Fruit fly (Drosophila melanogaster): ENCODE measurements around the gene RabGGTb.

Gene RabGGTb

DNA sequence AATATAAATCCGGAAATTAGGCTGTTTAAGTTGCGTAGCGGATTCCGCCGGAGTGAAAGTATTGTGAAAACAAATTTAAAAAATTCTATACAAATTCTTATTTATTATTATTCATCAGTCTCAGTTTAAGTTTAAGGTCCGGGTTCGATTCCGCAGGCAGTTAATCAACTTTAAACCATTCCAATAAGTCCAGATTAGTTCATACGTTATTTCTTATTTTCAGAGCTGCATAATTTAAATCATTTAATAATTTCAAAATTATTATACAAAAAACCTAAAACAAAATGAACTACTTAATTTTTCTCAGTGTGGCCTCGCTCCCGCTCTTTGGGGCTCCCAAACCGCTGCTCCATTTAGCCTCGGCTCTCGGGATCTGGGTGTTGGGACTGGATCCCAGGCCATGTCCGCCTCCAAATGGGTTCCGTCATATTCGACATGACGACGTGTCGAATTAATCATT is 48.5 kb upstream of the RabGGTb start (continued):
- TF ChIP-seq Hr4 (GFP tag; optimal IDR thresholded peaks at IDR 0.05) (peak; percentile 93), CG9139 (GFP tag; optimal IDR thresholded peaks at IDR 0.05) (peak; percentile 87), Gug (GFP tag; IDR thresholded peaks at IDR 0.05) (peak; percentile 82), Hr39 (GFP tag; optimal IDR thresholded peaks at IDR 0.05) (peak; percentile 85), CG34406 (GFP tag; optimal IDR thresholded peaks at IDR 0.05) (peak; percentile 93), CG7368 (GFP tag; optimal IDR thresholded peaks at IDR 0.05) (peak; percentile 75), CG1621 (tag; optimal IDR thresholded peaks at IDR 0.05) (peak; percentile 53), Eip75B (GFP tag; optimal IDR thresholded peaks at IDR 0.05) (peak; percentile 91), fd85E (GFP tag; optimal IDR thresholded peaks at IDR 0.05) (peak; percentile 77), CG32006 (GFP tag; optimal IDR thresholded peaks at IDR 0.05) (peak; percentile 98), CG8319 (GFP tag; optimal IDR thresholded peaks at IDR 0.05) (peak; percentile 81), CG31627 (GFP tag; optimal IDR thresholded peaks at IDR 0.05) (peak; percentile 85), topi (GFP tag; optimal IDR thresholded peaks at IDR 0.05) (peak; percentile 91), CG6854 (GFP tag; optimal IDR thresholded peaks at IDR 0.05) (peak; percentile 84), net (GFP tag; optimal IDR thresholded peaks at IDR 0.05) (peak; percentile 94), eg (GFP tag; IDR thresholded peaks at IDR 0.05) (peak; percentile 81), Ets21C (GFP tag; optimal IDR thresholded peaks at IDR 0.05) (peak; percentile 71), Sox15 (GFP tag; optimal IDR thresholded peaks at IDR 0.05) (peak; percentile 88)

DNA sequence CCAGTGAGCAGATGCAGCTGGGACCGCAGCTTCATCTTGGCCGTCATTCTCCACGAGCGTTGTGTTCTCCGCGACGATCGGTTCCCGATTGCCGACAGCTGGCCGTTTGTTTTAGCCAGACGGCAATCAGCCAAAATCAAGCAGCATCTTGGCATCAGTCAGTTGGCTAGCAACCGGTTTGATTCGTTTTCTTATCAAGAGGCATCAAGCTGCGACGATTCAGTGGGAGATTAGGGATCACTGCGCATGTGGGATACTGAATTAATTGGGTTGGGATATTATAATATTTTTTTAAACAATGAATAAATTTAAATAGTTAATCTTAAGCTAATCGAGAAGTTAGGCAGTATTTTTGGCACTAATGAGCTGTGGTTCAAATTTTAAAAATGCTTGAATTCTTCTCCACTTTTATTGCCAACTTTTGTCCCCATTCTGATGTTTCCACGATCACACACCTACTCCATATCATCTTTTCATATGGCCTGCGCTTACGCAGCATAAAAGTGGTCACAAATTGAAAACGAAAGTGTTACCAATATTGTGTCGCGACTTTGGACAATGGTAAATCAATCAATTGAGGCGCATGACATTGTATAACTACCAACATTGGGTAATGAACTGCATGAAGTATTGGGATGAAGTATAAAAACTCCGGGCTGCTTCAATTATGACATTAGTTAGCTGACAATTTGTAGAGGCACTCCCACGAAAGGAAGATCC is 41.0 kb upstream of the RabGGTb start, which contains the start of the genes CG3119 and Cpr23B:
CG3119 (minus strand) TSS at position 92 of the 720 bp plus-strand sequence.
Cpr23B (plus strand) TSS at position 670 of the 720 bp plus-strand sequence.
- TF ChIP-seq dsx (GFP tag; optimal IDR thresholded peaks at IDR 0.05; ENCODE audit: poor library complexity, severe bottlenecking) (no peak), CG6808 (GFP tag; optimal IDR thresholded peaks at IDR 0.05) (no peak), net (GFP tag; optimal IDR thresholded peaks at IDR 0.05) (no peak), fd85E (GFP tag; optimal IDR thresholded peaks at IDR 0.05) (no peak)

DNA sequence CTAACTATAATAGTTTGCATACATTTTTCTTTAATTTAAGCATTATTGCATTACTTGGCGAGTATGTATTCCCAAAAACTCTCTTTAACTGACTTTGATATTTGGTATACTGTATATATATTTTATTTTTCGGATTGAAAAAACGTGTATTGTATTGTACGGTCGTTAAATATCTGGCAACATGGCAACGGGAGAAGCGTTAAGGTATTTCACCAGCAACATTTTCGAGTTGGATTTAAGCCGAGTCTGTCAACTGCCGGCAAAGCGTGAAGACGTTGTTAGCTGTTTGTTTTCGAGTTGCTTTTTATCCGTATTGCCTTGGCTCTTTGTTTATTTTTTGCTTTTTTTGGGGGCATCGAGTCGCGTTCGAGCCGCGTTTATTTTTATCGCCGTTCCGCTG is 39.1 kb upstream of the RabGGTb start, which contains the start of gene CG2975:
CG2975 (plus strand) TSS at position 275 of the 400 bp plus-strand sequence.
- TF ChIP-seq ss (GFP tag; optimal IDR thresholded peaks at IDR 0.05), result peak in 1 of 2 experiments; percentile 28
- no peak for TF ChIP-seq vri (GFP tag; optimal IDR thresholded peaks at IDR 0.05)
- no peak for TF ChIP-seq CG6854 (GFP tag; optimal IDR thresholded peaks at IDR 0.05)
- TF ChIP-seq esn (GFP tag; optimal IDR thresholded peaks at IDR 0.05), result no peak

DNA sequence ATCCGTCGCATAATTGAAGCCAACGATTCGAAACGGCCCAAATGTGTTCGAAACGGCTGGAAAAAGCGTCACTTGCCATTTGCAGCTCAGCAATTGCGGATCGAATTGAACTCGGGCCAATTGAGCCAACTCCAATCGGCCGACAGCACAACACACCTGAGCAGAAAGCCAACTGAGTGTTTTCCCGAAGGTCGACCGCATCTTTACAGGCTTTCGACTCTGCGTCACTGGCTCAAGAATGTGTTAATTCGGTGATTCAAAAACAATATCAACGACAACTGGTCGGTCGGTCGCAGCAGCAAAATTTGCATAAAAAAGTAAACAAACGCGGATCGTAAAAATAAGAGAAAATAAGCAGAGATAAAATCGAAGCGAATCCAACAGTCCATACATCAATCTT is 38.6 kb upstream of the RabGGTb start:
- TF ChIP-seq lz (GFP tag; optimal IDR thresholded peaks at IDR 0.05), result no peak
- no peak for TF ChIP-seq svp (GFP tag)
- no peak for TF ChIP-seq CG9139 (GFP tag; optimal IDR thresholded peaks at IDR 0.05)
- no peak for TF ChIP-seq dac (GFP tag; optimal IDR thresholded peaks at IDR 0.05)
- no peak for TF ChIP-seq CG8119 (GFP tag; IDR thresholded peaks at IDR 0.05)
- no peak for TF ChIP-seq Sox14 (GFP tag; optimal IDR thresholded peaks at IDR 0.05)
- no peak for TF ChIP-seq fd85E (GFP tag; optimal IDR thresholded peaks at IDR 0.05)
- no peak for TF ChIP-seq Hr38 (GFP tag; optimal IDR thresholded peaks at IDR 0.05)
- no peak for TF ChIP-seq CG10631 (GFP tag; optimal IDR thresholded peaks at IDR 0.05)
- TF ChIP-seq CG15336 (GFP tag; IDR thresholded peaks at IDR 0.05), result no peak
- no peak for TF ChIP-seq Ets21C (GFP tag; optimal IDR thresholded peaks at IDR 0.05)
- no peak for TF ChIP-seq CG11762 (GFP tag; optimal IDR thresholded peaks at IDR 0.05; ENCODE audit: insufficient read depth)
- TF ChIP-seq vri (GFP tag; optimal IDR thresholded peaks at IDR 0.05), result no peak
- no peak for TF ChIP-seq Sox15 (GFP tag; optimal IDR thresholded peaks at IDR 0.05)
- no peak for TF ChIP-seq pdm3 (GFP tag; optimal IDR thresholded peaks at IDR 0.05)
- TF ChIP-seq Ets96B (tag; optimal IDR thresholded peaks at IDR 0.05), result no peak
- TF ChIP-seq Eip78C (GFP tag), result no peak
- no peak for TF ChIP-seq CG3919 (GFP tag; optimal IDR thresholded peaks at IDR 0.05)
- no peak for TF ChIP-seq eg (GFP tag; IDR thresholded peaks at IDR 0.05)

All from whole organism, prepupa.